Worm (Caenorhabditis elegans) whole organism, mixed stage, embryonic: ENCODE data around the gene srsx-28.

Experiments used
- blmp-1 ChIP-seq: fragments of 150-350 bp; optimal IDR thresholded peaks from 2 replicates; lab custom pipeline; 2014; ENCODE audit warnings: missing biosample characterization, missing genetic modification characterization
- cnd-1 ChIP-seq: fragments of 200-800 bp; sonication (Bioruptor generic); optimal IDR thresholded peaks from 2 replicates; lab custom pipeline; 2018; ENCODE audit warnings: mild to moderate bottlenecking, missing genetic modification characterization, missing compliant biosample characterization
- elt-1 ChIP-seq: sonication (generic microtip); optimal IDR thresholded peaks from 2 replicates; lab custom pipeline; 2017; ENCODE audit warnings: missing genetic modification characterization, mild to moderate bottlenecking, missing compliant biosample characterization, antibody characterized with exemption, moderate library complexity, borderline replicate concordance; ENCODE audit not compliant: insufficient read depth
- elt-3 ChIP-seq: fragments of 150-350 bp; optimal IDR thresholded peaks from 2 replicates; lab custom pipeline; 2014; ENCODE audit warnings: missing biosample characterization, missing genetic modification characterization
- lin-13 ChIP-seq: fragments of 150-350 bp; optimal IDR thresholded peaks from 2 replicates; lab custom pipeline; 2014; ENCODE audit warnings: missing biosample characterization, missing genetic modification characterization
- lsy-2 ChIP-seq: fragments of 150-350 bp; optimal IDR thresholded peaks from 2 replicates; lab custom pipeline; 2014; ENCODE audit warnings: missing biosample characterization, missing genetic modification characterization
- mab-5 ChIP-seq: fragments of 150-350 bp; optimal IDR thresholded peaks from 2 replicates; lab custom pipeline; 2014; ENCODE audit warnings: missing biosample characterization, missing genetic modification characterization
- mep-1 ChIP-seq: fragments of 150-350 bp; optimal IDR thresholded peaks from 2 replicates; lab custom pipeline; 2017; ENCODE audit warnings: missing biosample characterization, missing genetic modification reagents, missing genetic modification characterization, inconsistent platforms
- nhr-12 ChIP-seq: fragments of 150-350 bp; optimal IDR thresholded peaks from 2 replicates; lab custom pipeline; 2014; ENCODE audit warnings: missing biosample characterization, missing genetic modification characterization
- nhr-28 ChIP-seq: fragments of 150-350 bp; optimal IDR thresholded peaks from 2 replicates; lab custom pipeline; 2014; ENCODE audit warnings: missing biosample characterization, missing genetic modification characterization
- pha-4 ChIP-seq: fragments of 150-350 bp; optimal IDR thresholded peaks from 2 replicates; lab custom pipeline; 2018; ENCODE audit warnings: missing biosample characterization, missing genetic modification reagents, missing genetic modification characterization
- tbx-8 ChIP-seq: fragments of 200-800 bp; sonication (Bioruptor generic); optimal IDR thresholded peaks from 2 replicates; lab custom pipeline; 2018; ENCODE audit warnings: mild to moderate bottlenecking, missing genetic modification characterization, moderate library complexity, missing compliant biosample characterization
- unc-62 ChIP-seq: fragments of 150-350 bp; optimal IDR thresholded peaks from 2 replicates; lab custom pipeline; 2014; ENCODE audit warnings: missing biosample characterization, missing genetic modification reagents, missing genetic modification characterization
- ztf-11 ChIP-seq: fragments of 150-350 bp; optimal IDR thresholded peaks from 2 replicates; lab custom pipeline; 2014; ENCODE audit warnings: missing biosample characterization, missing genetic modification characterization

DNA sequence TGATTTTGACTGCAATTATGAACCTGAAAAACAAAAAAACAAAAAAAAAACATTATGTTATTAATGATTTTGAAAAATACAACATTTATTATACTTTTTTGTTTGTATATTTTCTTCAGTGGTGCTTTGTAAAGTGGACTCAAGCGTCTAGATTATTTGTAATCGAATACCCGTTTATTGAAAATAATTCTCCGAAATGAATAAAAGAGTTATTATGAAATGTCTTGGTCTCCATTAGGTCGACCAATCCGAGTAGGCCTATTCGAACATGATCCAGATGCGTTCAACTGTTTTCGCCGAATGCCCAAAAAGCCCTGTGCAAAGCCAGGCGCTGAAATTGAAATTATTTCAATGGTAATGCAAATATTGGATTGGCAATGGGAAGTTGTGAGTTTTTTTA, 34.9 kb upstream of the srsx-28 start, which contains the start of gene C08B6.5:
- TF ChIP-seq elt-1 = no peak
- no peak for TF ChIP-seq mab-5
- no peak for TF ChIP-seq cnd-1
- TF ChIP-seq elt-3 = no peak
- TF ChIP-seq nhr-28 = no peak
- TF ChIP-seq nhr-12 (tag; lab: Kevin White, UChicago) = no peak
- TF ChIP-seq unc-62 (GFP tag; lab: Kevin White, UChicago) = no peak
- TF ChIP-seq lsy-2 (tag; lab: Kevin White, UChicago) = no peak
- TF ChIP-seq blmp-1 (tag; lab: Kevin White, UChicago) = no peak
- TF ChIP-seq pha-4 (tag; lab: Kevin White, UChicago) = no peak
- no peak for TF ChIP-seq mep-1
- TF ChIP-seq ztf-11 (tag; lab: Kevin White, UChicago) = no peak
- TF ChIP-seq lin-13 (tag; lab: Kevin White, UChicago) = no peak
- TF ChIP-seq tbx-8 (GFP tag; lab: Kevin White, UChicago) = no peak
